Worm (Caenorhabditis elegans) whole organism, L4 larva: ENCODE results near the gene nas-3.

Experiments used
- F10B5.3 ChIP-seq: sonication (generic microtip); optimal IDR thresholded peaks from 2 replicates; lab custom pipeline; 2016; ENCODE audit warnings: mild to moderate bottlenecking, missing genetic modification characterization, missing compliant biosample characterization
- F37D6.2 ChIP-seq: sonication (generic microtip); optimal IDR thresholded peaks from 2 replicates; lab custom pipeline; 2016; ENCODE audit warnings: mild to moderate bottlenecking, missing genetic modification characterization, missing compliant biosample characterization
- F49E8.2 ChIP-seq: sonication (generic microtip); optimal IDR thresholded peaks from 2 replicates; lab custom pipeline; 2016; ENCODE audit warnings: missing compliant biosample characterization, mild to moderate bottlenecking, missing genetic modification characterization, borderline replicate concordance
- R02D3.7 ChIP-seq: fragments of 150-350 bp; sonication (generic microtip); optimal IDR thresholded peaks from 3 replicates; lab custom pipeline; 2014; ENCODE audit warnings: missing biosample characterization, missing genetic modification characterization
- T20F7.1 ChIP-seq: fragments of 200-800 bp; sonication (Bioruptor generic); optimal IDR thresholded peaks from 2 replicates; lab custom pipeline; 2018; ENCODE audit warnings: mild to moderate bottlenecking, missing genetic modification characterization, missing compliant biosample characterization
- ZK546.5 ChIP-seq, 2 experiments: sonication (generic microtip); optimal IDR thresholded peaks; 2 replicates each; lab custom pipeline; 2017; ENCODE audit warnings: missing biosample characterization in 2 of 2, missing genetic modification characterization in 2 of 2
- aha-1 ChIP-seq: fragments of 150-350 bp; peaks from one replicate; lab custom pipeline; 2014; ENCODE audit warnings: missing biosample characterization, missing genetic modification characterization
- attf-4 ChIP-seq: sonication (generic microtip); optimal IDR thresholded peaks from 3 replicates; lab custom pipeline; 2017; ENCODE audit warnings: missing biosample characterization, missing genetic modification characterization
- ceh-20 ChIP-seq: fragments of 200-800 bp; sonication (Bioruptor generic); IDR thresholded peaks from 2 replicates; pipeline ENCODE4 v1.3.6; 2022; ENCODE audit warnings: missing genetic modification reagents, missing genetic modification characterization, missing compliant biosample characterization
- ces-1 ChIP-seq: fragments of 150-350 bp; sonication (generic microtip); optimal IDR thresholded peaks from 4 replicates; lab custom pipeline; 2014; ENCODE audit warnings: missing biosample characterization, missing genetic modification reagents, missing genetic modification characterization
- ctbp-1 ChIP-seq: fragments of 200-800 bp; sonication (Bioruptor generic); IDR thresholded peaks from 2 replicates; pipeline ENCODE4 v1.3.6; 2022; ENCODE audit warnings: missing genetic modification reagents, missing genetic modification characterization, missing compliant biosample characterization
- daf-16 ChIP-seq, 3 experiments: sonication (generic microtip); optimal IDR thresholded peaks; 2 replicates each; lab custom pipeline; 2016 to 2017; ENCODE audit warnings: missing genetic modification characterization in 3 of 3, missing genetic modification reagents in 3 of 3, mild to moderate bottlenecking in 2 of 3, missing compliant biosample characterization in 2 of 3, missing biosample characterization in 1 of 3, moderate library complexity in 1 of 3
- daf-19 ChIP-seq: fragments of 200-800 bp; sonication (Bioruptor generic); conservative IDR thresholded peaks from 2 replicates; pipeline ENCODE4 v1.3.6; 2022; ENCODE audit warnings: missing genetic modification characterization, missing compliant biosample characterization
- daf-8 ChIP-seq: fragments of 200-800 bp; sonication (Bioruptor generic); IDR thresholded peaks from 2 replicates; pipeline ENCODE4 v1.3.6; 2022; ENCODE audit warnings: missing genetic modification characterization, missing compliant biosample characterization
- dmd-6 ChIP-seq: fragments of 200-800 bp; sonication (Bioruptor generic); IDR thresholded peaks from 2 replicates; pipeline ENCODE4 v1.3.6; 2022; ENCODE audit warnings: missing genetic modification reagents, missing genetic modification characterization, missing compliant biosample characterization
- dve-1 ChIP-seq: sonication (generic microtip); optimal IDR thresholded peaks from 2 replicates; lab custom pipeline; 2017; ENCODE audit warnings: antibody characterized with exemption, mild to moderate bottlenecking, missing genetic modification characterization, missing compliant biosample characterization; ENCODE audit not compliant: insufficient read depth
- fkh-10 ChIP-seq: fragments of 150-350 bp; optimal IDR thresholded peaks from 2 replicates; lab custom pipeline; 2014; ENCODE audit warnings: missing biosample characterization, missing genetic modification reagents, missing genetic modification characterization
- gei-8 ChIP-seq: fragments of 200-800 bp; sonication (Bioruptor generic); optimal IDR thresholded peaks from 2 replicates; lab custom pipeline; 2018; ENCODE audit warnings: mild to moderate bottlenecking, missing genetic modification characterization, missing compliant biosample characterization
- hif-1 ChIP-seq, 2 experiments: sonication (generic microtip); optimal IDR thresholded peaks; 2 replicates each; lab custom pipeline; 2016 to 2017; ENCODE audit warnings: missing compliant biosample characterization in 2 of 2, missing genetic modification characterization in 2 of 2, missing genetic modification reagents in 2 of 2, missing genotype in 2 of 2, mild to moderate bottlenecking in 1 of 2
- hlh-11 ChIP-seq: fragments of 200-800 bp; sonication (Bioruptor generic); optimal IDR thresholded peaks from 2 replicates; lab custom pipeline; 2018; ENCODE audit warnings: mild to moderate bottlenecking, missing genetic modification characterization, missing compliant biosample characterization
- hmg-1.1 ChIP-seq: fragments of 200-800 bp; sonication (Bioruptor generic); IDR thresholded peaks from 2 replicates; pipeline ENCODE4 v1.3.6; 2022; ENCODE audit warnings: missing genetic modification reagents, missing genetic modification characterization, missing compliant biosample characterization
- lin-1 ChIP-seq: fragments of 200-800 bp; sonication (Bioruptor generic); IDR thresholded peaks from 2 replicates; pipeline ENCODE4 v1.3.6; 2022; ENCODE audit warnings: missing genetic modification reagents, missing genetic modification characterization, missing compliant biosample characterization
- lin-29 ChIP-seq: fragments of 200-800 bp; sonication (Bioruptor generic); IDR thresholded peaks from 2 replicates; pipeline ENCODE4 v1.3.6; 2022; ENCODE audit warnings: missing genetic modification reagents, missing genetic modification characterization, missing compliant biosample characterization
- lir-3 ChIP-seq: sonication (generic microtip); optimal IDR thresholded peaks from 2 replicates; lab custom pipeline; 2016; ENCODE audit warnings: mild to moderate bottlenecking, missing genetic modification characterization, missing compliant biosample characterization
- madf-9 ChIP-seq: fragments of 200-800 bp; sonication (Bioruptor generic); conservative IDR thresholded peaks from 2 replicates; pipeline ENCODE4 v1.3.6; 2022; ENCODE audit warnings: missing genetic modification reagents, missing genetic modification characterization, missing compliant biosample characterization
- mdl-1 ChIP-seq, 2 experiments: fragments of 150-350 bp in 1 of 2; sonication (generic microtip) in 1 of 2; optimal IDR thresholded peaks; 2 replicates each; lab custom pipeline; 2014 to 2017; ENCODE audit warnings: missing biosample characterization in 2 of 2, missing genetic modification characterization in 2 of 2
- mep-1 ChIP-seq: fragments of 150-350 bp; sonication (generic microtip); optimal IDR thresholded peaks from 3 replicates; lab custom pipeline; 2014; ENCODE audit warnings: missing biosample characterization, missing genetic modification characterization
- nhr-10 ChIP-seq: fragments of 150-350 bp; optimal IDR thresholded peaks from 2 replicates; lab custom pipeline; 2014; ENCODE audit warnings: missing biosample characterization, missing genetic modification characterization
- nhr-11 ChIP-seq: fragments of 150-350 bp; optimal IDR thresholded peaks from 2 replicates; lab custom pipeline; 2014; ENCODE audit warnings: missing biosample characterization, missing genetic modification characterization
- nhr-237 ChIP-seq: sonication (generic microtip); optimal IDR thresholded peaks from 2 replicates; lab custom pipeline; 2017; ENCODE audit warnings: missing biosample characterization, missing genetic modification characterization
- nhr-28 ChIP-seq: fragments of 150-350 bp; optimal IDR thresholded peaks from 2 replicates; lab custom pipeline; 2014; ENCODE audit warnings: missing biosample characterization, missing genetic modification characterization
- nhr-76 ChIP-seq: fragments of 150-350 bp; optimal IDR thresholded peaks from 2 replicates; lab custom pipeline; 2014; ENCODE audit warnings: missing biosample characterization, missing genetic modification characterization
- nhr-77 ChIP-seq: fragments of 150-350 bp; optimal IDR thresholded peaks from 2 replicates; lab custom pipeline; 2014; ENCODE audit warnings: missing biosample characterization, missing genetic modification characterization
- saeg-2 ChIP-seq: fragments of 200-800 bp; sonication (Bioruptor generic); IDR thresholded peaks from 2 replicates; pipeline ENCODE4 v1.3.6; 2022; ENCODE audit warnings: missing genetic modification reagents, missing genetic modification characterization, missing compliant biosample characterization
- set-16 ChIP-seq: fragments of 200-800 bp; sonication (Bioruptor generic); IDR thresholded peaks from 2 replicates; pipeline ENCODE4 v1.3.6; 2022; ENCODE audit warnings: missing genetic modification reagents, missing genetic modification characterization, missing compliant biosample characterization
- snpc-1.2 ChIP-seq: fragments of 200-800 bp; sonication (Bioruptor generic); IDR thresholded peaks from 2 replicates; pipeline ENCODE4 v1.3.6; 2022; ENCODE audit warnings: missing genetic modification reagents, missing genetic modification characterization, missing compliant biosample characterization
- snpc-4 ChIP-seq: fragments of 150-350 bp; optimal IDR thresholded peaks from 2 replicates; lab custom pipeline; 2014; ENCODE audit warnings: missing biosample characterization, missing genetic modification characterization
- tra-1 ChIP-seq: fragments of 200-800 bp; sonication (Bioruptor generic); IDR thresholded peaks from 2 replicates; pipeline ENCODE4 v1.3.6; 2022; ENCODE audit warnings: missing genetic modification reagents, missing genetic modification characterization, missing compliant biosample characterization
- vab-7 ChIP-seq: fragments of 200-800 bp; sonication (Bioruptor generic); IDR thresholded peaks from 2 replicates; pipeline ENCODE4 v1.3.6; 2022; ENCODE audit warnings: missing genetic modification reagents, missing genetic modification characterization, missing compliant biosample characterization
- zag-1 ChIP-seq: fragments of 150-350 bp; optimal IDR thresholded peaks from 2 replicates; lab custom pipeline; 2014; ENCODE audit warnings: missing biosample characterization, missing genetic modification characterization
- zip-11 ChIP-seq: fragments of 200-800 bp; sonication (Bioruptor generic); IDR thresholded peaks from 2 replicates; pipeline ENCODE4 v1.3.6; 2022; ENCODE audit warnings: missing genetic modification characterization, missing compliant biosample characterization
- ztf-7 ChIP-seq: fragments of 150-350 bp; optimal IDR thresholded peaks from 2 replicates; lab custom pipeline; 2014; ENCODE audit warnings: missing biosample characterization, missing genetic modification characterization

The nas-3 gene

ce11 chrV:9483738-9484256 lies 5.8 kb downstream of the nas-3 start, which contains the start of gene K06A4.2:
Gene K06A4.2 (plus strand): TSS chrV:9484206.
- TF ChIP-seq ces-1 (GFP tag; lab: Kevin White, UChicago) (peak; percentile 62), F37D6.2 (tag; lab: Kevin White, UChicago) (no peak), fkh-10 (GFP tag; lab: Kevin White, UChicago) (peak; percentile 93), ctbp-1 (GFP tag; lab: Robert Waterston, UW) (0 out of 2 replicates have a peak, but pooled peaks have one; percentile 19)

ce11 chrV:9485508-9485907 lies 7.5 kb downstream of the nas-3 start:
- TF ChIP-seq aha-1 (tag; lab: Kevin White, UChicago) = peak; percentile 67
- no peak for TF ChIP-seq dmd-6 (GFP tag; lab: Robert Waterston, UW)
- TF ChIP-seq R02D3.7 (tag; lab: Kevin White, UChicago) = no peak
- no peak for TF ChIP-seq daf-19 (GFP tag; lab: Robert Waterston, UW)
- no peak for TF ChIP-seq hlh-11
- TF ChIP-seq nhr-77 (tag; lab: Kevin White, UChicago) = no peak
- TF ChIP-seq, all 104 proteins: peak for 1

- TF ChIP-seq nhr-28 (tag; lab: Kevin White, UChicago) = peak; percentile 13
- TF ChIP-seq hlh-11 = peak; percentile 53
- no peak for TF ChIP-seq vab-7 (GFP tag; lab: Robert Waterston, UW)
- no peak for TF ChIP-seq daf-16 (GFP tag; optimal IDR thresholded peaks at IDR 0.05; lab: Kevin White, UChicago)
- peak; percentile 64 for TF ChIP-seq daf-16 (tag; optimal IDR thresholded peaks at IDR 0.05; lab: Kevin White, UChicago)
- peak; percentile 31 for TF ChIP-seq dve-1 (tag; lab: Kevin White, UChicago)
- peak; percentile 45; the same call in 1 of the 2 replicates for TF ChIP-seq lin-1 (GFP tag; lab: Robert Waterston, UW)
- no peak for TF ChIP-seq set-16 (GFP tag; lab: Robert Waterston, UW)
- TF ChIP-seq mdl-1 (tag; optimal IDR thresholded peaks at IDR 0.05; lab: Kevin White, UChicago) = peak in 1 of 2 experiments; percentile 38
- TF ChIP-seq hif-1 (tag; optimal IDR thresholded peaks at IDR 0.05; lab: Kevin White, UChicago) = no peak
- no peak for TF ChIP-seq ces-1 (GFP tag; lab: Kevin White, UChicago)
- peak; percentile 36 for TF ChIP-seq nhr-77 (tag; lab: Kevin White, UChicago)
- peak; percentile 18; the same call in 1 of the 2 replicates for TF ChIP-seq tra-1 (GFP tag; lab: Robert Waterston, UW)
- no peak for TF ChIP-seq attf-4 (tag; lab: Kevin White, UChicago)
These were observed 11.4 kb downstream of the nas-3 start, which contains the start of gene K06A4.10 for ce11 chrV:9489411-9489810. Gene K06A4.10 (minus strand): TSS chrV:9489800.

- TF ChIP-seq ZK546.5 (tag; optimal IDR thresholded peaks at IDR 0.05; lab: Kevin White, UChicago) (no peak), nhr-76 (tag; lab: Kevin White, UChicago) (no peak), R02D3.7 (tag; lab: Kevin White, UChicago) (no peak), ceh-20 (GFP tag; lab: Robert Waterston, UW) (no peak), F37D6.2 (tag; lab: Kevin White, UChicago) (no peak), saeg-2 (GFP tag; lab: Robert Waterston, UW) (no peak), daf-8 (GFP tag; lab: Robert Waterston, UW) (no peak), nhr-237 (tag; lab: Kevin White, UChicago) (no peak), F10B5.3 (tag; lab: Kevin White, UChicago) (no peak), nhr-10 (no peak), nhr-11 (tag; lab: Kevin White, UChicago) (no peak), mep-1 (tag; lab: Kevin White, UChicago) (no peak), lin-1 (GFP tag; lab: Robert Waterston, UW) (0 out of 2 replicates have a peak, but pooled peaks have one; percentile 17), snpc-4 (tag; lab: Kevin White, UChicago) (no peak), aha-1 (tag; lab: Kevin White, UChicago) (peak; percentile 55), hif-1 (tag; optimal IDR thresholded peaks at IDR 0.05; lab: Kevin White, UChicago) (peak in 1 of 2 experiments; percentile 1), F49E8.2 (no peak), hmg-1.1 (GFP tag; lab: Robert Waterston, UW) (no peak), nhr-28 (tag; lab: Kevin White, UChicago) (peak; percentile 48), lin-29 (no peak), madf-9 (GFP tag; lab: Robert Waterston, UW) (no peak), lir-3 (tag; lab: Kevin White, UChicago) (no peak), snpc-1.2 (GFP tag; lab: Robert Waterston, UW) (no peak), gei-8 (no peak), zag-1 (no peak), zip-11 (GFP tag; lab: Robert Waterston, UW) (no peak), ztf-7 (tag; lab: Kevin White, UChicago) (no peak), ces-1 (GFP tag; lab: Kevin White, UChicago) (no peak), T20F7.1 (GFP tag; lab: Kevin White, UChicago) (no peak)
These were observed 13.6 kb downstream of the nas-3 start, which contains the start of gene K06A4.7 for ce11 chrV:9491440-9492160. Gene K06A4.7 (minus strand): TSS chrV:9491490.
